Worm (Caenorhabditis elegans) whole organism, L1 larva: ENCODE data around the gene srbc-54.
A peak's percentile ranks its signal among the peaks of the same experiment; 100 is the strongest.

Source experiments
- C04F5.9 ChIP-seq: sonication (generic microtip); optimal IDR thresholded peaks from 2 replicates; lab custom pipeline; 2016; ENCODE audit warnings: missing genetic modification characterization, missing compliant biosample characterization
- Y116A8C.19 ChIP-seq: sonication (generic microtip); optimal IDR thresholded peaks from 2 replicates; lab custom pipeline; 2016; ENCODE audit warnings: missing compliant biosample characterization, missing genetic modification characterization, borderline replicate concordance
- alr-1 ChIP-seq: fragments of 200-800 bp; sonication (Bioruptor generic); optimal IDR thresholded peaks from 2 replicates; lab custom pipeline; 2018; ENCODE audit warnings: borderline replicate concordance, mild to moderate bottlenecking, missing genetic modification characterization, missing compliant biosample characterization
- ama-1 ChIP-seq: fragments of 150-350 bp; optimal IDR thresholded peaks from 2 replicates; lab custom pipeline; 2014
- ceh-82 ChIP-seq, 3 experiments: fragments of 150-350 bp in 1 of 3; sonication (generic microtip) in 2 of 3; optimal IDR thresholded peaks; 2 replicates each; lab custom pipeline; 2014 to 2017; ENCODE audit warnings: missing biosample characterization in 3 of 3, missing genetic modification characterization in 3 of 3
- ceh-88 ChIP-seq: fragments of 200-800 bp; sonication (Bioruptor generic); IDR thresholded peaks from 2 replicates; pipeline ENCODE4 v1.3.6; 2022; ENCODE audit warnings: missing genetic modification characterization, missing compliant biosample characterization
- ceh-90 ChIP-seq: sonication (generic microtip); optimal IDR thresholded peaks from 2 replicates; lab custom pipeline; 2016; ENCODE audit warnings: missing genetic modification characterization, missing compliant biosample characterization
- ces-1 ChIP-seq: fragments of 150-350 bp; optimal IDR thresholded peaks from 2 replicates; lab custom pipeline; 2014; ENCODE audit warnings: missing biosample characterization, missing genetic modification reagents, missing genetic modification characterization
- dsc-1 ChIP-seq: sonication (generic microtip); optimal IDR thresholded peaks from 2 replicates; lab custom pipeline; 2016; ENCODE audit warnings: mild to moderate bottlenecking, missing genetic modification characterization, missing compliant biosample characterization
- efl-1 ChIP-seq, 4 experiments: fragments of 150-350 bp; optimal IDR thresholded peaks in 3 of 4; peaks in 1 of 4; 1 replicate in 1 of 4; 2 replicates in 3 of 4; lab custom pipeline; 2014; ENCODE audit warnings: missing biosample characterization in 2 of 4, missing genetic modification characterization in 2 of 4, missing genetic modification reagents in 2 of 4
- egl-27 ChIP-seq, 2 experiments: fragments of 150-350 bp in 1 of 2; sonication (generic microtip); optimal IDR thresholded peaks; 3 replicates each; lab custom pipeline; 2017 to 2018; ENCODE audit warnings: missing biosample characterization in 2 of 2, missing genetic modification characterization in 2 of 2, missing genetic modification reagents in 2 of 2
- elt-2 ChIP-seq: sonication (generic microtip); optimal IDR thresholded peaks from 2 replicates; lab custom pipeline; 2016; ENCODE audit warnings: missing genetic modification characterization, mild to moderate bottlenecking, inconsistent platforms, missing compliant biosample characterization, missing genetic modification reagents
- ets-5 ChIP-seq: fragments of 200-800 bp; sonication (Bioruptor generic); IDR thresholded peaks from 2 replicates; pipeline ENCODE4 v1.3.6; 2022; ENCODE audit warnings: missing genetic modification characterization, missing compliant biosample characterization
- fkh-10 ChIP-seq: sonication (generic microtip); optimal IDR thresholded peaks from 2 replicates; lab custom pipeline; 2017; ENCODE audit warnings: missing biosample characterization, missing genetic modification reagents, missing genetic modification characterization
- fos-1 ChIP-seq: fragments of 150-350 bp; optimal IDR thresholded peaks from 2 replicates; lab custom pipeline; 2014; ENCODE audit warnings: missing biosample characterization, missing genetic modification characterization
- hlh-17 ChIP-seq: fragments of 200-800 bp; sonication (Bioruptor generic); optimal IDR thresholded peaks from 2 replicates; lab custom pipeline; 2018; ENCODE audit warnings: missing genetic modification characterization, mild to moderate bottlenecking, missing compliant biosample characterization, moderate library complexity, borderline replicate concordance
- hlh-4 ChIP-seq: sonication (generic microtip); optimal IDR thresholded peaks from 2 replicates; lab custom pipeline; 2016; ENCODE audit warnings: mild to moderate bottlenecking, missing genetic modification characterization, missing compliant biosample characterization
- hpl-2 ChIP-seq: fragments of 150-350 bp; optimal IDR thresholded peaks from 2 replicates; lab custom pipeline; 2014; ENCODE audit warnings: missing biosample characterization, missing genetic modification reagents, missing genetic modification characterization
- isw-1 ChIP-seq: fragments of 200-800 bp; sonication (Bioruptor generic); IDR thresholded peaks from 2 replicates; pipeline ENCODE4 v1.3.6; 2022; ENCODE audit warnings: missing genetic modification characterization, missing compliant biosample characterization
- jun-1 ChIP-seq: fragments of 150-350 bp; optimal IDR thresholded peaks from 2 replicates; lab custom pipeline; 2014; ENCODE audit warnings: missing biosample characterization, missing genetic modification reagents, missing genetic modification characterization
- lin-14 ChIP-seq: fragments of 200-800 bp; sonication (Bioruptor generic); optimal IDR thresholded peaks from 2 replicates; lab custom pipeline; 2018; ENCODE audit warnings: mild to moderate bottlenecking, missing genetic modification characterization, moderate library complexity, missing compliant biosample characterization
- lin-15B ChIP-seq: fragments of 150-350 bp; sonication (generic microtip); optimal IDR thresholded peaks from 3 replicates; lab custom pipeline; 2014; ENCODE audit warnings: missing biosample characterization, missing genetic modification characterization
- lin-35 ChIP-seq, 2 experiments: fragments of 150-350 bp; optimal IDR thresholded peaks; 2 replicates each; lab custom pipeline; 2014; ENCODE audit warnings: missing biosample characterization in 2 of 2, missing genetic modification characterization in 2 of 2, missing genetic modification reagents in 2 of 2
- mab-9 ChIP-seq: fragments of 200-800 bp; sonication (Bioruptor generic); IDR thresholded peaks from 2 replicates; pipeline ENCODE4 v1.3.6; 2022; ENCODE audit warnings: missing genetic modification reagents, missing genetic modification characterization, missing compliant biosample characterization
- mdl-1 ChIP-seq, 2 experiments: fragments of 150-350 bp; optimal IDR thresholded peaks; 2 replicates each; lab custom pipeline; 2014 to 2017; ENCODE audit warnings: missing biosample characterization in 2 of 2, missing genetic modification characterization in 2 of 2, inconsistent platforms in 1 of 2
- mef-2 ChIP-seq: fragments of 150-350 bp; optimal IDR thresholded peaks from 2 replicates; lab custom pipeline; 2014; ENCODE audit warnings: missing biosample characterization, missing genetic modification characterization
- mep-1 ChIP-seq: fragments of 150-350 bp; optimal IDR thresholded peaks from 2 replicates; lab custom pipeline; 2014; ENCODE audit warnings: missing biosample characterization, missing genetic modification characterization
- nhr-11 ChIP-seq: fragments of 150-350 bp; optimal IDR thresholded peaks from 2 replicates; lab custom pipeline; 2014; ENCODE audit warnings: missing biosample characterization, missing genetic modification characterization
- nhr-12 ChIP-seq: sonication (generic microtip); optimal IDR thresholded peaks from 2 replicates; lab custom pipeline; 2017; ENCODE audit warnings: missing biosample characterization, missing genetic modification characterization
- nhr-47 ChIP-seq: sonication (generic microtip); optimal IDR thresholded peaks from 2 replicates; lab custom pipeline; 2016; ENCODE audit warnings: mild to moderate bottlenecking, missing genetic modification characterization, moderate library complexity, missing compliant biosample characterization
- nhr-71 ChIP-seq: sonication (generic microtip); optimal IDR thresholded peaks from 2 replicates; lab custom pipeline; 2016; ENCODE audit warnings: mild to moderate bottlenecking, missing genetic modification characterization, moderate library complexity, missing compliant biosample characterization
- nhr-77 ChIP-seq: fragments of 150-350 bp; optimal IDR thresholded peaks from 2 replicates; lab custom pipeline; 2014; ENCODE audit warnings: missing biosample characterization, missing genetic modification characterization
- nhr-84 ChIP-seq: sonication (generic microtip); optimal IDR thresholded peaks from 2 replicates; lab custom pipeline; 2017; ENCODE audit warnings: missing biosample characterization, missing genetic modification characterization
- nhr-85 ChIP-seq: sonication (generic microtip); peaks from one replicate; lab custom pipeline; 2016; ENCODE audit warnings: missing genetic modification characterization, inconsistent platforms, missing compliant biosample characterization
- nhr-90 ChIP-seq: sonication (generic microtip); optimal IDR thresholded peaks from 2 replicates; lab custom pipeline; 2016; ENCODE audit warnings: mild to moderate bottlenecking, missing genetic modification characterization, missing compliant biosample characterization; ENCODE audit not compliant: poor library complexity
- pag-3 ChIP-seq: sonication (generic microtip); optimal IDR thresholded peaks from 2 replicates; lab custom pipeline; 2017; ENCODE audit warnings: missing genetic modification characterization, mild to moderate bottlenecking, missing compliant biosample characterization, antibody characterized with exemption, borderline replicate concordance; ENCODE audit not compliant: insufficient read depth
- pqm-1 ChIP-seq: sonication (generic microtip); optimal IDR thresholded peaks from 3 replicates; lab custom pipeline; 2017; ENCODE audit warnings: missing biosample characterization, missing genetic modification characterization
- skn-1 ChIP-seq: fragments of 150-350 bp; optimal IDR thresholded peaks from 2 replicates; lab custom pipeline; 2014; ENCODE audit warnings: missing biosample characterization, missing genetic modification characterization
- snpc-4 ChIP-seq: fragments of 150-350 bp; optimal IDR thresholded peaks from 2 replicates; lab custom pipeline; 2014; ENCODE audit warnings: missing biosample characterization, missing genetic modification characterization
- snu-23 ChIP-seq: sonication (generic microtip); optimal IDR thresholded peaks from 2 replicates; lab custom pipeline; 2016; ENCODE audit warnings: missing genetic modification characterization, missing compliant biosample characterization
- sox-4 ChIP-seq: sonication (generic microtip); optimal IDR thresholded peaks from 2 replicates; lab custom pipeline; 2016; ENCODE audit warnings: missing genetic modification characterization, missing compliant biosample characterization
- sptf-1 ChIP-seq: fragments of 150-350 bp; optimal IDR thresholded peaks from 2 replicates; lab custom pipeline; 2014; ENCODE audit warnings: missing biosample characterization, missing genetic modification characterization
- tlp-1 ChIP-seq: fragments of 150-350 bp; optimal IDR thresholded peaks from 2 replicates; lab custom pipeline; 2014; ENCODE audit warnings: missing biosample characterization, missing genetic modification characterization
- unc-86 ChIP-seq: sonication (generic microtip); optimal IDR thresholded peaks from 2 replicates; lab custom pipeline; 2016; ENCODE audit warnings: missing genetic modification characterization, missing compliant biosample characterization
- unc-98 ChIP-seq: fragments of 200-800 bp; sonication (Bioruptor generic); IDR thresholded peaks from 2 replicates; pipeline ENCODE4 v1.3.6; 2022; ENCODE audit warnings: missing genetic modification characterization, missing compliant biosample characterization
- vab-15 ChIP-seq: sonication (generic microtip); optimal IDR thresholded peaks from 2 replicates; lab custom pipeline; 2017; ENCODE audit warnings: missing genotype, mild to moderate bottlenecking, missing genetic modification characterization, missing compliant biosample characterization
- zag-1 ChIP-seq: fragments of 150-350 bp; optimal IDR thresholded peaks from 2 replicates; lab custom pipeline; 2014; ENCODE audit warnings: missing biosample characterization, missing genetic modification characterization
- zip-4 ChIP-seq: fragments of 200-800 bp; sonication (Bioruptor generic); optimal IDR thresholded peaks from 2 replicates; lab custom pipeline; 2018; ENCODE audit warnings: mild to moderate bottlenecking, missing genetic modification characterization, moderate library complexity, missing compliant biosample characterization
- ztf-11 ChIP-seq, 2 experiments: sonication (generic microtip); optimal IDR thresholded peaks; 2 replicates each; lab custom pipeline; 2016 to 2017; ENCODE audit warnings: missing genetic modification characterization in 2 of 2, missing biosample characterization in 1 of 2, missing compliant biosample characterization in 1 of 2
- ztf-4 ChIP-seq: fragments of 150-350 bp; optimal IDR thresholded peaks from 2 replicates; lab custom pipeline; 2014; ENCODE audit warnings: missing biosample characterization, missing genetic modification characterization

The srbc-54 gene

DNA sequence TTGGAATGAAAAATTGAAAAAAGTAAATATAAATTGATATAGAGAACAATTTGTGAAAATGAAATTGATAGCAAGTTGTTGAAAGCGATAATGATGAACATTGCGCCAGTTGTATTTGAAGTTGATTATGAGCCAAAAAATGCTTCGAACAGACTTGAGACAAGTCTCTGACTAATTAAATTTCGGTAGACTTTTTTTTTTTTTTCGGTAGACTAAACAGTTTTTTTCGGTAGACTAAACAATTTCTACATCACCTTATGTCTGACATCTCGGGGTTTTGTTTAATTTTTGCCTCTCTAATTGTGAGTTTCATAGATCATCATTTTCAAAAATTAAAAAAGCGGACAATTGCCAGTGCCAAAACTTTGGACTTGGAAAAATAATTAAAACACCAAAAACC lies at the start of gene srbc-54:
Gene srbc-54, minus strand, starts transcription at position 101 of the 400 bp plus-strand sequence.
- TF ChIP-seq zag-1 (tag; lab: Kevin White, UChicago) (no peak), sptf-1 (tag; lab: Kevin White, UChicago) (no peak), lin-14 (no peak), fos-1 (tag; lab: Kevin White, UChicago) (no peak), elt-2 (tag; lab: Kevin White, UChicago) (no peak), nhr-47 (tag; lab: Kevin White, UChicago) (no peak), ets-5 (GFP tag; lab: Robert Waterston, UW) (no peak), skn-1 (tag; lab: Kevin White, UChicago) (no peak), pqm-1 (no peak), ces-1 (GFP tag; lab: Kevin White, UChicago) (no peak), ztf-4 (tag; lab: Kevin White, UChicago) (no peak), isw-1 (no peak), unc-98 (GFP tag; lab: Robert Waterston, UW) (no peak), mep-1 (no peak), nhr-71 (tag; lab: Kevin White, UChicago) (no peak), dsc-1 (tag; lab: Kevin White, UChicago) (no peak), C04F5.9 (no peak), lin-15B (no peak), nhr-77 (tag; lab: Kevin White, UChicago) (no peak)

DNA sequence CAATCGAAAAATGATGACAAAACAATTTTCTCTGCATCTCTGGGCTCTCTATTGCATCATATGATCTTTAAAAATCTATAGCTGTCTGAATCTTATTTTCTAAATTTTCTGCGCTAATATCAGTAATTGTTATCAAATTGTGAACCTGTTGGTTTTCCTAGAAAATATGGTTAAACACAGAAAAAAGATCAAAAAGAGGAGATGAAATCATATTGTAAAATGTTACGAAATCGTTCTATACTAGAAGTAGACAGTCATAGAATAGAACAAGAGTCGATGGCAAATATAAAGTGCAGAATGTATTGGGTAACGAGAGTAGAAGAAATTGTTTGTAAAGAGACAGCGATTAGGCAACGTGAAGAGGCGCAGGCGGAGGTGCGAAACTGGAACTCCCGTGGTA lies 47.2 kb upstream of the srbc-54 start:
- TF ChIP-seq jun-1 (tag; lab: Kevin White, UChicago) (no peak), lin-15B (no peak), C04F5.9 (no peak), ets-5 (GFP tag; lab: Robert Waterston, UW) (no peak), mef-2 (tag; lab: Kevin White, UChicago) (peak; percentile 20), tlp-1 (tag; lab: Kevin White, UChicago) (no peak), hlh-17 (GFP tag; lab: Kevin White, UChicago) (no peak), ceh-82 (tag; optimal IDR thresholded peaks at IDR 0.05; lab: Kevin White, UChicago) (peak in 2 of 3 experiments; percentile 30 to 49), unc-86 (tag; lab: Kevin White, UChicago) (no peak), pag-3 (tag; lab: Kevin White, UChicago) (no peak), nhr-90 (tag; lab: Kevin White, UChicago) (peak; percentile 46), elt-2 (tag; lab: Kevin White, UChicago) (peak; percentile 58), mab-9 (GFP tag; lab: Robert Waterston, UW) (no peak), hlh-4 (tag; lab: Kevin White, UChicago) (no peak), sox-4 (tag; lab: Kevin White, UChicago) (no peak), Y116A8C.19 (tag; lab: Kevin White, UChicago) (no peak), efl-1 (optimal IDR thresholded peaks at IDR 0.05; lab: Kevin White, UChicago) (peak; percentile 10 to 40), efl-1 (GFP tag; optimal IDR thresholded peaks at IDR 0.05 in 1 of 2; lab: Kevin White, UChicago) (no peak), mep-1 (peak; percentile 46), hpl-2 (GFP tag; lab: Kevin White, UChicago) (no peak), lin-14 (peak; percentile 73), snu-23 (GFP tag; lab: Kevin White, UChicago) (peak; percentile 37), fkh-10 (no peak), ceh-90 (tag; lab: Kevin White, UChicago) (no peak), lin-35 (GFP tag; optimal IDR thresholded peaks at IDR 0.05; lab: Kevin White, UChicago) (peak in 1 of 2 experiments; percentile 30), snpc-4 (no peak), egl-27 (tag; optimal IDR thresholded peaks at IDR 0.05; lab: Kevin White, UChicago) (peak in 1 of 2 experiments; percentile 20), vab-15 (tag; lab: Kevin White, UChicago) (no peak), ztf-11 (tag; optimal IDR thresholded peaks at IDR 0.05; lab: Kevin White, UChicago) (no peak), mdl-1 (tag; optimal IDR thresholded peaks at IDR 0.05; lab: Kevin White, UChicago) (peak in 1 of 2 experiments; percentile 20), nhr-11 (tag; lab: Kevin White, UChicago) (peak; percentile 53), nhr-84 (tag; lab: Kevin White, UChicago) (no peak), zip-4 (GFP tag; lab: Kevin White, UChicago) (peak; percentile 76), ama-1 (lab: Kevin White, UChicago) (no peak), nhr-12 (tag; lab: Kevin White, UChicago) (no peak), nhr-47 (tag; lab: Kevin White, UChicago) (peak; percentile 59), dsc-1 (tag; lab: Kevin White, UChicago) (no peak), nhr-77 (tag; lab: Kevin White, UChicago) (peak; percentile 11), pqm-1 (no peak), ceh-88 (GFP tag; lab: Robert Waterston, UW) (no peak), alr-1 (tag; lab: Kevin White, UChicago) (no peak), nhr-85 (tag; lab: Kevin White, UChicago) (peak; percentile 87), fos-1 (tag; lab: Kevin White, UChicago) (peak; percentile 16)
